Worm (Caenorhabditis elegans): ENCODE data around the gene T07A9.15.

The T07A9.15 gene

ce11 chrIV:379605-380004, 13.7 kb downstream of the T07A9.15 start:
- TF ChIP-seq efl-1 (optimal IDR thresholded peaks at IDR 0.05) (peak; percentile 12 to 53), efl-1 (GFP tag; optimal IDR thresholded peaks at IDR 0.05 in 1 of 2) (peak in 1 of 2 experiments; percentile 54), sox-4 (tag; optimal IDR thresholded peaks at IDR 0.05) (no peak), dpl-1 (GFP tag; optimal IDR thresholded peaks at IDR 0.05) (peak in 1 of 3 experiments; percentile 37), tlp-1 (tag; optimal IDR thresholded peaks at IDR 0.05) (no peak), nhr-47 (tag; optimal IDR thresholded peaks at IDR 0.05) (no peak), ceh-8 (GFP tag; optimal IDR thresholded peaks at IDR 0.05) (no peak)

DNA sequence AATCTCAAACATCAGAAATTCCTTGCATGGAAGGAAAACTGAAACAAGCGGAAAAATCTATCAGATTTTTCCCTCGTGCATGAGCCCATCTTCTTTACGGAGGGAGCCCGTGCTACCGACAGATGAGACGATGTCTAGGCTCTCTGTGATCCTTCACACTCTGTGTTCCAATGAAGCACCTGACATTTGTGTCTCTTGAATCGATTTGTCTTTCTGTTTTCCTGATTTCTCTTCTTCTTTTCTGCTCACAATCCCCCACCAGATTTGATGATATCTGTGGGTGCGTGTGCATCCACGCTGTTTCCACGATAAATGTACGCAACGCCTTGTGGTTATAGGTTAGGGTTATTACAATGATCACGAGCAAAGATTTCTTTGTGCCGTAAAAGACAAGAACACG, 14.5 kb downstream of the T07A9.15 start:
- TF ChIP-seq C34B4.2 (tag; optimal IDR thresholded peaks at IDR 0.05) (no peak), lsy-2 (tag; optimal IDR thresholded peaks at IDR 0.05) (peak in 1 of 2 experiments; percentile 39), snu-23 (GFP tag; optimal IDR thresholded peaks at IDR 0.05) (peak; percentile 24), efl-1 (optimal IDR thresholded peaks at IDR 0.05) (no peak), efl-1 (GFP tag; optimal IDR thresholded peaks at IDR 0.05 in 1 of 2) (no peak), nhr-71 (tag; optimal IDR thresholded peaks at IDR 0.05) (peak; percentile 34), unc-98 (GFP tag; IDR thresholded peaks at IDR 0.05) (no peak), unc-130 (tag; optimal IDR thresholded peaks at IDR 0.05) (peak; percentile 12), rnt-1 (tag; optimal IDR thresholded peaks at IDR 0.05) (peak; percentile 39)

DNA sequence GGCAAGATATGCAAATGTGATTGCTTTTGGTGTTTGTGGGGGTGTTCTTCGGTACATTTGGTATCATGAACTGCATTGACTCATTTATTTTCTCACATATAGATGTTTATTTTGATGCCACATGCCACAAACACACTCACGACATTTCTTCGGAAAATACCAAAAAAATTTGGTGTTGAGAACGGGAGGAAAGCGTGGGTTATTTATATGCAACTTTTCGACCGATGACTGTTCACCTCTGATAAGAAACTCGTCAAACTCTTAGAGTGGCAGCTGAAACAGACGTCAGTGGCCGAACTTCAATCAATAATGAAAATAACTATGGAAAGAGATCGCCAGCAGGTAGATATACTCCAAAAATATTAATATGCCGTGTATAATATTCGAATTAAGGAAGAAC, 15.0 kb downstream of the T07A9.15 start:
- TF ChIP-seq unc-62 (GFP tag; optimal IDR thresholded peaks at IDR 0.05) (no peak), efl-1 (optimal IDR thresholded peaks at IDR 0.05) (no peak), efl-1 (GFP tag; optimal IDR thresholded peaks at IDR 0.05 in 1 of 2) (peak in 1 of 2 experiments; percentile 53), sptf-1 (tag; optimal IDR thresholded peaks at IDR 0.05) (no peak), ceh-82 (tag; optimal IDR thresholded peaks at IDR 0.05) (no peak), nhr-237 (tag; optimal IDR thresholded peaks at IDR 0.05) (no peak), hlh-4 (tag; optimal IDR thresholded peaks at IDR 0.05) (no peak), alr-1 (tag; optimal IDR thresholded peaks at IDR 0.05; ENCODE audit: borderline replicate concordance) (no peak)

- no peak for TF ChIP-seq pax-3 (tag; optimal IDR thresholded peaks at IDR 0.05)
- TF ChIP-seq fos-1 (tag; optimal IDR thresholded peaks at IDR 0.05) = no peak
- TF ChIP-seq efl-1 (optimal IDR thresholded peaks at IDR 0.05) = no peak
- peak in 1 of 2 experiments; percentile 80 for TF ChIP-seq efl-1 (GFP tag; optimal IDR thresholded peaks at IDR 0.05 in 1 of 2)
- no peak for TF ChIP-seq lsy-2 (tag; optimal IDR thresholded peaks at IDR 0.05)
- TF ChIP-seq blmp-1 (tag; optimal IDR thresholded peaks at IDR 0.05) = peak; percentile 70
Observed at ce11 chrIV:377791-378190, 15.6 kb downstream of the T07A9.15 start.

DNA sequence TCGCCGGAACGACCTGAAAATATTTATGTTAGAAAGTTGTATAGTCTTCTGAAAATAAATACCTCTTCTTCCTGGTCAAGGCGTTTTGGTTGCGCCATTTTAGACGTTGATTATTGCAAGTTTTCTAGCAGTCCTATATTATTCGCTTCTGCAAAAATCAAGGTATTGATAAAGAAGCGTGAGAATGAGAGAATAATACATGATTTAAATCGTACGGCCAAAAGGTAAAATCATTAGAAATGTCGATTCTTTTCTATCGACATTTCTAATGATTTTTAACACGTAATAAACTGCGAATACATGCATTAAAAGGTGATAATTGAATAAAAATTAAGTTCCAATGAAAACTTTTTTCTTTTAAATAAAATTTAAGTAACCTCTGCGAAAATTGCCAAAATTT, 17.4 kb downstream of the T07A9.15 start, which contains the start of gene fln-1:
fln-1 (minus strand) TSS at position 101 of the 400 bp plus-strand sequence.
- no peak for TF ChIP-seq efl-1 (optimal IDR thresholded peaks at IDR 0.05)
- TF ChIP-seq efl-1 (GFP tag; optimal IDR thresholded peaks at IDR 0.05 in 1 of 2) = peak in 1 of 2 experiments; percentile 48
- TF ChIP-seq hpl-2 (GFP tag; optimal IDR thresholded peaks at IDR 0.05) = no peak

DNA sequence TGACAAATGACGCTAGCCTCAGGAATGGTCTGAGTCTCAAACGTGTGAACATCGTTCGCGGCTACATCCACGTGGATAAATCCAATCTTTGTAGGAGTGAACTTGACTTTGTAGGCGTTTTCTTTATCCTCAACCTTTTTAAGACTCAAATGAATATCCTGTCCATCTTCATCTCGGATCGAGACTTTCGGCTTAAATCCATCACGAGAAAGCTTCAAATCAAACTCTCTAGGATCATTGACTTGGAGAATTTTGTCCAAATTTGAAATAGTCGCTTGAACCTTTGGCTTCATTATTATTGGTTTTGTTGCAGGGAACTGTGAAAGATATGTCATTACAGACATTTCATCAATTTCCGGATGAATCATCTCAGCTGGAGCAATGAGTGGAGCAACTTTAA, 19.4 kb downstream of the T07A9.15 start:
- TF ChIP-seq efl-1 (optimal IDR thresholded peaks at IDR 0.05) = no peak
- TF ChIP-seq efl-1 (GFP tag; optimal IDR thresholded peaks at IDR 0.05 in 1 of 2) = no peak
- no peak for TF ChIP-seq unc-86 (tag; optimal IDR thresholded peaks at IDR 0.05)
- no peak for TF ChIP-seq grh-1 (GFP tag; IDR thresholded peaks at IDR 0.05)
- TF ChIP-seq nhr-90 (tag; optimal IDR thresholded peaks at IDR 0.05; ENCODE audit: poor library complexity) = no peak
- TF ChIP-seq swsn-7 (tag; optimal IDR thresholded peaks at IDR 0.05) = no peak
- no peak for TF ChIP-seq lin-35 (GFP tag; optimal IDR thresholded peaks at IDR 0.05)
- TF ChIP-seq nhr-12 (tag; optimal IDR thresholded peaks at IDR 0.05) = no peak
- TF ChIP-seq dsc-1 (tag; optimal IDR thresholded peaks at IDR 0.05) = no peak
- TF ChIP-seq zag-1 (tag; optimal IDR thresholded peaks at IDR 0.05) = no peak
- no peak for TF ChIP-seq isw-1 (GFP tag; IDR thresholded peaks at IDR 0.05)
- no peak for TF ChIP-seq efl-3 (GFP tag; optimal IDR thresholded peaks at IDR 0.05)
- TF ChIP-seq mef-2 (tag; optimal IDR thresholded peaks at IDR 0.05) = no peak
- TF ChIP-seq mab-9 (GFP tag; IDR thresholded peaks at IDR 0.05) = no peak
- no peak for TF ChIP-seq tlp-1 (tag; optimal IDR thresholded peaks at IDR 0.05)
- no peak for TF ChIP-seq unc-98 (GFP tag; IDR thresholded peaks at IDR 0.05)
- TF ChIP-seq aha-1 (tag; optimal IDR thresholded peaks at IDR 0.05) = no peak
